Worm (Caenorhabditis elegans) whole organism, L4 larva: Measurements from ENCODE around the gene slc-36.1.
"Not testable (repeated sequence)": the region's sequence is repeated elsewhere in the genome, so short reads cannot be mapped to it uniquely, and the experiment has no call there.

Experiments used
- R02D3.7 ChIP-seq: fragments of 150-350 bp; sonication (generic microtip); optimal IDR thresholded peaks from 3 replicates; lab custom pipeline; 2014; ENCODE audit warnings: missing biosample characterization, missing genetic modification characterization
- Y105C5A.15 ChIP-seq: fragments of 200-800 bp; sonication (Bioruptor generic); IDR thresholded peaks from 2 replicates; pipeline ENCODE4 v1.3.6; 2022; ENCODE audit warnings: missing genetic modification characterization, missing compliant biosample characterization
- ceh-82 ChIP-seq: sonication (generic microtip); optimal IDR thresholded peaks from 2 replicates; lab custom pipeline; 2017; ENCODE audit warnings: missing biosample characterization, missing genetic modification characterization
- lin-15B ChIP-seq: fragments of 150-350 bp; sonication (generic microtip); optimal IDR thresholded peaks from 3 replicates; lab custom pipeline; 2014; ENCODE audit warnings: missing biosample characterization, missing genetic modification characterization
- nhr-11 ChIP-seq: fragments of 150-350 bp; optimal IDR thresholded peaks from 2 replicates; lab custom pipeline; 2014; ENCODE audit warnings: missing biosample characterization, missing genetic modification characterization
- nhr-237 ChIP-seq: sonication (generic microtip); optimal IDR thresholded peaks from 2 replicates; lab custom pipeline; 2017; ENCODE audit warnings: missing biosample characterization, missing genetic modification characterization
- nhr-76 ChIP-seq: fragments of 150-350 bp; optimal IDR thresholded peaks from 2 replicates; lab custom pipeline; 2014; ENCODE audit warnings: missing biosample characterization, missing genetic modification characterization
- spr-1 ChIP-seq: sonication (generic microtip); optimal IDR thresholded peaks from 2 replicates; lab custom pipeline; 2016; ENCODE audit warnings: mild to moderate bottlenecking, missing genetic modification characterization, missing compliant biosample characterization
- vab-7 ChIP-seq: fragments of 200-800 bp; sonication (Bioruptor generic); IDR thresholded peaks from 2 replicates; pipeline ENCODE4 v1.3.6; 2022; ENCODE audit warnings: missing genetic modification reagents, missing genetic modification characterization, missing compliant biosample characterization
- zag-1 ChIP-seq: fragments of 150-350 bp; optimal IDR thresholded peaks from 2 replicates; lab custom pipeline; 2014; ENCODE audit warnings: missing biosample characterization, missing genetic modification characterization

ce11 chrIII:13292971-13293514, 14.3 kb upstream of the slc-36.1 start, which contains the start of gene set-25:
- not testable (repeated sequence) for TF ChIP-seq vab-7 (GFP tag; lab: Robert Waterston, UW); Y105C5A.15 (GFP tag; lab: Robert Waterston, UW); nhr-76 (tag; lab: Kevin White, UChicago); zag-1; R02D3.7 (tag; lab: Kevin White, UChicago); lin-15B (tag; lab: Kevin White, UChicago); nhr-237 (tag; lab: Kevin White, UChicago); spr-1 (tag; lab: Kevin White, UChicago); ceh-82; nhr-11 (tag; lab: Kevin White, UChicago)
